Fruit fly (Drosophila melanogaster) whole organism, wandering third instar larva: Measurements from ENCODE around the gene CG31792.

Experiments
- Abd-B ChIP-seq: fragments of >200 bp; optimal IDR thresholded peaks from 2 replicates; lab custom pipeline; 2017; ENCODE audit warnings: missing biosample characterization, missing genetic modification characterization
- CrebA ChIP-seq: fragments of 200-800 bp; sonication (Bioruptor generic); optimal IDR thresholded peaks from 2 replicates; lab custom pipeline; 2016; ENCODE audit warnings: missing biosample characterization, mild to moderate bottlenecking, missing genetic modification characterization, borderline replicate concordance
- Myc ChIP-seq: fragments of >200 bp; optimal IDR thresholded peaks from 2 replicates; lab custom pipeline; 2017
- OdsH ChIP-seq: fragments of 200-800 bp; sonication (Bioruptor generic); optimal IDR thresholded peaks from 2 replicates; lab custom pipeline; 2016; ENCODE audit warnings: missing biosample characterization, mild to moderate bottlenecking, missing genetic modification characterization
- ey ChIP-seq: fragments of 200-800 bp; sonication (Bioruptor generic); optimal IDR thresholded peaks from 2 replicates; lab custom pipeline; 2016; ENCODE audit warnings: missing biosample characterization, missing genetic modification characterization
- h ChIP-seq: fragments of 200-800 bp; sonication (Bioruptor generic); optimal IDR thresholded peaks from 3 replicates; lab custom pipeline; 2016; ENCODE audit warnings: missing biosample characterization, mild to moderate bottlenecking, missing genetic modification characterization
- jim ChIP-seq: fragments of 175-275, 200-325 bp; sonication (Bioruptor generic); optimal IDR thresholded peaks from 2 replicates; lab custom pipeline; 2016; ENCODE audit warnings: missing biosample characterization, mild to moderate bottlenecking, missing genetic modification characterization
- lola ChIP-seq: fragments of >200 bp; optimal IDR thresholded peaks from 2 replicates; lab custom pipeline; 2017; ENCODE audit warnings: missing biosample characterization, missing genetic modification characterization
- pan ChIP-seq: fragments of >200 bp; optimal IDR thresholded peaks from 2 replicates; lab custom pipeline; 2017

dm6 chr2L:18985201-18986124, 11.8 kb upstream of the CG31792 start:
- TF ChIP-seq Abd-B (no peak), h (peak; percentile 32), OdsH (GFP tag; lab: Kevin White, UChicago) (peak; percentile 22), lola (no peak), Myc (lab: Kevin White, UChicago) (no peak), ey (GFP tag; lab: Kevin White, UChicago) (no peak), pan (lab: Kevin White, UChicago) (no peak), CrebA (no peak), jim (no peak)
